Worm (Caenorhabditis elegans): ENCODE measurements around the gene glb-2.
"Not testable (repeated sequence)": the region's sequence is repeated elsewhere in the genome, so short reads cannot be mapped to it uniquely, and the experiment has no call there.

- not testable (repeated sequence) for TF ChIP-seq tab-1 (GFP tag; IDR thresholded peaks at IDR 0.05); T22C8.4 (GFP tag; IDR thresholded peaks at IDR 0.05); klf-2 (GFP tag; conservative IDR thresholded peaks at IDR 0.05); med-1 (GFP tag; optimal IDR thresholded peaks at IDR 0.05; ENCODE audit: insufficient read depth); ztf-23 (GFP tag; IDR thresholded peaks at IDR 0.05); ztf-29 (GFP tag; IDR thresholded peaks at IDR 0.05)
Observed at ce11 chrIV:7254690-7255089, 8.3 kb downstream of the glb-2 start, which contains the start of gene C06E4.5.
